Fruit fly (Drosophila melanogaster) whole organism, embryonic: ENCODE results near the gene APP-BP1.
A peak's percentile ranks its signal among the peaks of the same experiment; 100 is the strongest.

Experiments
- CG12071 ChIP-seq: fragments of 200-800 bp; sonication (Bioruptor generic); optimal IDR thresholded peaks from 3 replicates; lab custom pipeline; 2018; ENCODE audit warnings: missing biosample characterization, mild to moderate bottlenecking, missing genetic modification characterization
- CG1233 ChIP-seq: fragments of 200-800 bp; sonication (Bioruptor generic); optimal IDR thresholded peaks from 4 replicates; lab custom pipeline; 2018; ENCODE audit warnings: missing biosample characterization, mild to moderate bottlenecking, missing genetic modification characterization
- CG12659 ChIP-seq: fragments of 200-800 bp; sonication (Bioruptor generic); optimal IDR thresholded peaks from 3 replicates; lab custom pipeline; 2017; ENCODE audit warnings: mild to moderate bottlenecking, missing biosample characterization, missing genetic modification reagents, missing genetic modification characterization
- CG14965 ChIP-seq: fragments of 200-800 bp; sonication (Bioruptor generic); optimal IDR thresholded peaks from 2 replicates; lab custom pipeline; 2016; ENCODE audit warnings: missing biosample characterization, missing genetic modification characterization, borderline replicate concordance
- CG16815 ChIP-seq: fragments of 200-800 bp; sonication (Bioruptor generic); optimal IDR thresholded peaks from 3 replicates; lab custom pipeline; 2017; ENCODE audit warnings: missing biosample characterization, mild to moderate bottlenecking, missing genetic modification characterization
- CG6254 ChIP-seq: fragments of 200-800 bp; sonication (Bioruptor generic); optimal IDR thresholded peaks from 3 replicates; lab custom pipeline; 2017; ENCODE audit warnings: mild to moderate bottlenecking, missing biosample characterization, missing genetic modification reagents, missing genetic modification characterization
- CG6654 ChIP-seq: fragments of 200-800 bp; sonication (Bioruptor generic); optimal IDR thresholded peaks from 2 replicates; lab custom pipeline; 2017; ENCODE audit warnings: missing biosample characterization, mild to moderate bottlenecking, missing genetic modification characterization
- CG6854 ChIP-seq: fragments of 200-800 bp; sonication (Bioruptor generic); optimal IDR thresholded peaks from 3 replicates; lab custom pipeline; 2017; ENCODE audit warnings: missing biosample characterization, mild to moderate bottlenecking, missing genetic modification characterization
- CG7839 ChIP-seq: fragments of 200-800 bp; sonication (Bioruptor generic); optimal IDR thresholded peaks from 3 replicates; lab custom pipeline; 2018; ENCODE audit warnings: missing biosample characterization, mild to moderate bottlenecking, missing genetic modification characterization, moderate library complexity
- CG8388 ChIP-seq: fragments of 200-800 bp; sonication (Bioruptor generic); optimal IDR thresholded peaks from 2 replicates; lab custom pipeline; 2019; ENCODE audit warnings: missing biosample characterization, mild to moderate bottlenecking, missing genetic modification characterization, moderate library complexity
- CG8944 ChIP-seq: fragments of 200-800 bp; sonication (Bioruptor generic); optimal IDR thresholded peaks from 3 replicates; lab custom pipeline; 2016; ENCODE audit warnings: missing biosample characterization, missing genetic modification characterization
- CG9727 ChIP-seq: fragments of 200-800 bp; sonication (Bioruptor generic); optimal IDR thresholded peaks from 3 replicates; lab custom pipeline; 2017; ENCODE audit warnings: missing biosample characterization, mild to moderate bottlenecking, missing genetic modification characterization
- CHES-1-like ChIP-seq: fragments of 200-800 bp; sonication (Bioruptor generic); optimal IDR thresholded peaks from 2 replicates; lab custom pipeline; 2016; ENCODE audit warnings: missing biosample characterization, missing genetic modification characterization
- CoRest ChIP-seq: fragments of 200-800 bp; sonication (Bioruptor generic); optimal IDR thresholded peaks from 3 replicates; lab custom pipeline; 2018; ENCODE audit warnings: missing biosample characterization, mild to moderate bottlenecking, missing genetic modification characterization, moderate library complexity
- Doc3 ChIP-seq: fragments of 200-800 bp; sonication (Bioruptor generic); IDR thresholded peaks from 3 replicates; pipeline ENCODE4 v1.3.6; 2022; ENCODE audit warnings: missing biosample characterization, missing genetic modification characterization; ENCODE audit not compliant: partially characterized antibody
- HHEX ChIP-seq: fragments of 200-800 bp; sonication (Bioruptor generic); optimal IDR thresholded peaks from 3 replicates; lab custom pipeline; 2017; ENCODE audit warnings: missing biosample characterization, mild to moderate bottlenecking, missing genetic modification characterization, missing genetic modification reagents
- Hey ChIP-seq: fragments of 200-800 bp; sonication (Bioruptor generic); optimal IDR thresholded peaks from 3 replicates; lab custom pipeline; 2018; ENCODE audit warnings: missing biosample characterization, mild to moderate bottlenecking, missing genetic modification characterization
- MTF-1 ChIP-seq: fragments of 200-800 bp; sonication (Bioruptor generic); optimal IDR thresholded peaks from 2 replicates; lab custom pipeline; 2018; ENCODE audit warnings: missing biosample characterization, mild to moderate bottlenecking, missing genetic modification characterization, borderline replicate concordance
- Mes4 ChIP-seq: fragments of 200-800 bp; sonication (Bioruptor generic); optimal IDR thresholded peaks from 2 replicates; lab custom pipeline; 2016; ENCODE audit warnings: missing biosample characterization, missing genetic modification characterization
- Neu2 ChIP-seq: fragments of 200-800 bp; sonication (Bioruptor generic); optimal IDR thresholded peaks from 3 replicates; lab custom pipeline; 2016; ENCODE audit warnings: missing biosample characterization, missing genetic modification characterization, borderline replicate concordance
- Nf-YC ChIP-seq: fragments of 200-800 bp; optimal IDR thresholded peaks from 3 replicates; lab custom pipeline; 2019; ENCODE audit warnings: missing biosample characterization, mild to moderate bottlenecking, missing genetic modification characterization, moderate library complexity
- Poxn ChIP-seq: fragments of 200-800 bp; sonication (Bioruptor generic); IDR thresholded peaks from 2 replicates; pipeline ENCODE4 v1.3.6; 2022; ENCODE audit warnings: missing biosample characterization, missing genetic modification characterization
- Rx ChIP-seq: fragments of 200-800 bp; sonication (Bioruptor generic); IDR thresholded peaks from 2 replicates; pipeline ENCODE4 v1.3.6; 2022; ENCODE audit warnings: missing biosample characterization, missing genetic modification characterization
- ash1 ChIP-seq: fragments of 200-800 bp; sonication (Bioruptor generic); optimal IDR thresholded peaks from 2 replicates; lab custom pipeline; 2018; ENCODE audit warnings: missing biosample characterization, mild to moderate bottlenecking, missing genetic modification characterization
- az2 ChIP-seq: fragments of 200-800 bp; sonication (Bioruptor generic); optimal IDR thresholded peaks from 3 replicates; lab custom pipeline; 2016; ENCODE audit warnings: missing biosample characterization, missing genetic modification characterization
- bsh ChIP-seq, 2 experiments: fragments of 200-800 bp; sonication (Bioruptor generic); optimal IDR thresholded peaks; 2 replicates each; lab custom pipeline; 2017 to 2018; ENCODE audit warnings: mild to moderate bottlenecking in 2 of 2, missing biosample characterization in 2 of 2, missing genetic modification characterization in 2 of 2, moderate library complexity in 1 of 2
- btn ChIP-seq: fragments of 200-800 bp; sonication (Bioruptor generic); optimal IDR thresholded peaks from 2 replicates; lab custom pipeline; 2016; ENCODE audit warnings: missing biosample characterization, missing genetic modification characterization
- cato ChIP-seq: fragments of 200-800 bp; sonication (Bioruptor generic); optimal IDR thresholded peaks from 2 replicates; lab custom pipeline; 2016; ENCODE audit warnings: missing biosample characterization, missing genetic modification characterization, borderline replicate concordance
- cwo ChIP-seq: fragments of 200-800 bp; sonication (Bioruptor generic); optimal IDR thresholded peaks from 3 replicates; lab custom pipeline; 2017; ENCODE audit warnings: missing biosample characterization, missing genetic modification characterization, mild to moderate bottlenecking, moderate library complexity, missing genetic modification reagents
- dpn ChIP-seq, 2 experiments: fragments of 200-800 bp; sonication (Bioruptor generic); optimal IDR thresholded peaks; 3 replicates each; lab custom pipeline; 2016; ENCODE audit warnings: missing biosample characterization in 2 of 2, missing genetic modification characterization in 2 of 2
- en ChIP-seq: fragments of 200-800 bp; sonication (Bioruptor generic); optimal IDR thresholded peaks from 2 replicates; lab custom pipeline; 2016; ENCODE audit warnings: missing biosample characterization, missing genetic modification characterization
- eyg ChIP-seq: fragments of 200-800 bp; sonication (Bioruptor generic); optimal IDR thresholded peaks from 3 replicates; lab custom pipeline; 2016; ENCODE audit warnings: missing biosample characterization, missing genetic modification characterization
- fd3F ChIP-seq: fragments of 200-800 bp; sonication (Bioruptor generic); optimal IDR thresholded peaks from 2 replicates; lab custom pipeline; 2018; ENCODE audit warnings: missing biosample characterization, mild to moderate bottlenecking, missing genetic modification characterization, moderate library complexity
- fd96Cb ChIP-seq: fragments of 200-800 bp; sonication (Bioruptor generic); optimal IDR thresholded peaks from 2 replicates; lab custom pipeline; 2018; ENCODE audit warnings: missing biosample characterization, mild to moderate bottlenecking, missing genetic modification characterization, moderate library complexity
- fu2 ChIP-seq: fragments of 200-800 bp; sonication (Bioruptor generic); optimal IDR thresholded peaks from 2 replicates; lab custom pipeline; 2016; ENCODE audit warnings: missing biosample characterization, missing genetic modification characterization
- gce ChIP-seq: fragments of 200-800 bp; sonication (Bioruptor generic); IDR thresholded peaks from 3 replicates; pipeline ENCODE4 v1.3.6; 2022; ENCODE audit warnings: missing biosample characterization, missing genetic modification characterization
- gcm ChIP-seq: fragments of 200-800 bp; sonication (Bioruptor generic); optimal IDR thresholded peaks from 2 replicates; lab custom pipeline; 2019; ENCODE audit warnings: missing biosample characterization, mild to moderate bottlenecking, missing genetic modification characterization, moderate library complexity
- gro ChIP-seq: fragments of 200-800 bp; sonication (Bioruptor generic); optimal IDR thresholded peaks from 2 replicates; lab custom pipeline; 2016; ENCODE audit warnings: missing biosample characterization, missing genetic modification characterization
- odd ChIP-seq: fragments of 200-800 bp; sonication (Bioruptor generic); optimal IDR thresholded peaks from 2 replicates; lab custom pipeline; 2017; ENCODE audit warnings: missing biosample characterization, mild to moderate bottlenecking, missing genetic modification characterization
- onecut ChIP-seq: fragments of 200-800 bp; sonication (Bioruptor generic); IDR thresholded peaks from 2 replicates; pipeline ENCODE4 v1.3.6; 2022; ENCODE audit warnings: missing biosample characterization, missing genetic modification characterization
- ro ChIP-seq: fragments of 200-800 bp; sonication (Bioruptor generic); IDR thresholded peaks from 2 replicates; pipeline ENCODE4 v1.3.6; 2022; ENCODE audit warnings: missing biosample characterization, missing genetic modification characterization
- ssp ChIP-seq: fragments of 200-800 bp; sonication (Bioruptor generic); IDR thresholded peaks from 2 replicates; pipeline ENCODE4 v1.3.6; 2022; ENCODE audit warnings: missing biosample characterization, missing genetic modification characterization
- stwl ChIP-seq: fragments of 200-800 bp; sonication (Bioruptor generic); optimal IDR thresholded peaks from 3 replicates; lab custom pipeline; 2018; ENCODE audit warnings: missing biosample characterization, mild to moderate bottlenecking, missing genetic modification characterization, moderate library complexity
- tio ChIP-seq: fragments of 200-800 bp; sonication (Bioruptor generic); optimal IDR thresholded peaks from 2 replicates; lab custom pipeline; 2017; ENCODE audit warnings: missing biosample characterization, missing genetic modification characterization, inconsistent platforms
- tna ChIP-seq: fragments of 200-800 bp; sonication (Bioruptor generic); IDR thresholded peaks from 2 replicates; pipeline ENCODE4 v1.3.6; 2022; ENCODE audit warnings: missing biosample characterization, missing genetic modification characterization; ENCODE audit not compliant: partially characterized antibody
- wdn ChIP-seq: fragments of 200-800 bp; sonication (Bioruptor generic); IDR thresholded peaks from 2 replicates; pipeline ENCODE4 v1.3.6; 2022; ENCODE audit warnings: missing biosample characterization, missing genetic modification characterization
- wek ChIP-seq: fragments of 200-800 bp; sonication (Bioruptor generic); optimal IDR thresholded peaks from 3 replicates; lab custom pipeline; 2018; ENCODE audit warnings: missing biosample characterization, mild to moderate bottlenecking, missing genetic modification characterization, moderate library complexity
- yki ChIP-seq: fragments of >200 bp; optimal IDR thresholded peaks from 3 replicates; lab custom pipeline; 2018

APP-BP1 gene

dm6 chr3L:11118627-11119395 is 20.6 kb downstream of the APP-BP1 start (continued):
- peak; percentile 83 for TF ChIP-seq HHEX (GFP tag; lab: Kevin White, UChicago)
- TF ChIP-seq CG8388: peak; percentile 20
- TF ChIP-seq fd3F: peak; percentile 61
- TF ChIP-seq eyg (GFP tag; lab: Kevin White, UChicago): peak; percentile 33
- no peak for TF ChIP-seq tio
- TF ChIP-seq dpn (GFP tag; optimal IDR thresholded peaks at IDR 0.05; lab: Kevin White, UChicago): peak; percentile 16 to 49
- peak; percentile 58 for TF ChIP-seq odd (GFP tag; lab: Kevin White, UChicago)
- no peak for TF ChIP-seq cato (GFP tag; lab: Kevin White, UChicago)
- peak; percentile 47 for TF ChIP-seq stwl (tag; lab: Kevin White, UChicago)
- no peak for TF ChIP-seq CG14965 (GFP tag; lab: Kevin White, UChicago)
- no peak for TF ChIP-seq Poxn (GFP tag; lab: Robert Waterston, UW)
- peak; percentile 52 to 66 for TF ChIP-seq bsh (GFP tag; optimal IDR thresholded peaks at IDR 0.05; lab: Kevin White, UChicago)
- TF ChIP-seq Doc3 (GFP tag; lab: Robert Waterston, UW): peak; percentile 43; the same call in 1 of the 3 replicates
- no peak for TF ChIP-seq fu2 (GFP tag; lab: Kevin White, UChicago)
- TF ChIP-seq CG6654: no peak
- peak; percentile 80 for TF ChIP-seq CG12071 (GFP tag; lab: Kevin White, UChicago)
- peak; percentile 77 for TF ChIP-seq CG9727
- no peak for TF ChIP-seq ro (GFP tag; lab: Robert Waterston, UW)
- TF ChIP-seq Neu2 (GFP tag; lab: Kevin White, UChicago): no peak
- peak; percentile 66 for TF ChIP-seq gcm (GFP tag; lab: Kevin White, UChicago)
- peak; percentile 25 for TF ChIP-seq btn (GFP tag; lab: Kevin White, UChicago)
- peak; percentile 86 for TF ChIP-seq MTF-1
- TF ChIP-seq yki (lab: Kevin White, UChicago): peak; percentile 26
- peak; percentile 61 for TF ChIP-seq CG6254 (GFP tag; lab: Kevin White, UChicago)
- TF ChIP-seq CG6854 (GFP tag; lab: Kevin White, UChicago): peak; percentile 71
- TF ChIP-seq CG1233 (GFP tag; lab: Kevin White, UChicago): peak; percentile 91
- TF ChIP-seq wdn (GFP tag; lab: Robert Waterston, UW): peak; percentile 51; the same call in 1 of the 2 replicates
- peak; percentile 3 for TF ChIP-seq CG16815 (GFP tag; lab: Kevin White, UChicago)
- TF ChIP-seq en (GFP tag; lab: Kevin White, UChicago): peak; percentile 47
- TF ChIP-seq CHES-1-like (GFP tag; lab: Kevin White, UChicago): peak; percentile 84
- peak; percentile 84 for TF ChIP-seq onecut (GFP tag; lab: Robert Waterston, UW)
- TF ChIP-seq CG12659 (GFP tag; lab: Kevin White, UChicago): peak; percentile 56
- 0 out of 3 replicates have a peak, but pooled peaks have one; percentile 47 for TF ChIP-seq gce (GFP tag; lab: Robert Waterston, UW)
- TF ChIP-seq tna (GFP tag; lab: Robert Waterston, UW): no peak
- no peak for TF ChIP-seq ssp (GFP tag; lab: Robert Waterston, UW)
- peak; percentile 72 for TF ChIP-seq gro
- peak; percentile 76 for TF ChIP-seq Mes4 (GFP tag; lab: Kevin White, UChicago)
- TF ChIP-seq CG8944 (GFP tag; lab: Kevin White, UChicago): peak; percentile 37
- TF ChIP-seq fd96Cb (tag; lab: Kevin White, UChicago): no peak
- no peak for TF ChIP-seq Rx (GFP tag; lab: Robert Waterston, UW)
- peak; percentile 55 for TF ChIP-seq cwo (GFP tag; lab: Kevin White, UChicago)
- peak; percentile 18 for TF ChIP-seq az2 (GFP tag; lab: Kevin White, UChicago)
- TF ChIP-seq ash1: peak; percentile 79
- TF ChIP-seq CG7839: peak; percentile 32
- TF ChIP-seq CoRest (tag; lab: Kevin White, UChicago): peak; percentile 46
- peak; percentile 24 for TF ChIP-seq Nf-YC (tag; lab: Kevin White, UChicago)
- TF ChIP-seq Hey (tag; lab: Kevin White, UChicago): peak; percentile 84
- TF ChIP-seq wek (GFP tag; lab: Kevin White, UChicago): peak; percentile 87
